Fruit fly (Drosophila melanogaster) whole organism, wandering third instar larva: Measurements from ENCODE around the gene Tusp.

Experiments used
- Abd-B ChIP-seq: fragments of >200 bp; optimal IDR thresholded peaks from 2 replicates; lab custom pipeline; 2017; ENCODE audit warnings: missing biosample characterization, missing genetic modification characterization
- CG9705 ChIP-seq: fragments of 200-800 bp; sonication (Bioruptor generic); optimal IDR thresholded peaks from 2 replicates; lab custom pipeline; 2018; ENCODE audit warnings: missing biosample characterization, mild to moderate bottlenecking, missing genetic modification characterization
- CrebA ChIP-seq: fragments of 200-800 bp; sonication (Bioruptor generic); optimal IDR thresholded peaks from 2 replicates; lab custom pipeline; 2016; ENCODE audit warnings: missing biosample characterization, mild to moderate bottlenecking, missing genetic modification characterization, borderline replicate concordance
- Dif ChIP-seq: fragments of 200-275, 200-300 bp; sonication (Bioruptor generic); optimal IDR thresholded peaks from 2 replicates; lab custom pipeline; 2018; ENCODE audit warnings: missing biosample characterization, missing genetic modification characterization; ENCODE audit not compliant: partially characterized antibody
- GATAd ChIP-seq: sonication (Bioruptor generic); optimal IDR thresholded peaks from 2 replicates; lab custom pipeline; 2016; ENCODE audit warnings: missing biosample characterization, missing genetic modification characterization
- HLH106 ChIP-seq: fragments of 200-800 bp; optimal IDR thresholded peaks from 3 replicates; lab custom pipeline; 2019; ENCODE audit warnings: missing biosample characterization, mild to moderate bottlenecking, missing genetic modification characterization, moderate library complexity
- Hnf4 ChIP-seq: fragments of 200-800 bp; sonication (Bioruptor generic); optimal IDR thresholded peaks from 2 replicates; lab custom pipeline; 2016; ENCODE audit warnings: missing biosample characterization, mild to moderate bottlenecking, missing genetic modification characterization
- Hr78 ChIP-seq: fragments of >200 bp; optimal IDR thresholded peaks from 2 replicates; lab custom pipeline; 2017; ENCODE audit warnings: missing biosample characterization, missing genetic modification characterization
- Hr83 ChIP-seq: fragments of 200-300 bp; sonication (Bioruptor generic); optimal IDR thresholded peaks from 2 replicates; lab custom pipeline; 2016; ENCODE audit warnings: missing biosample characterization, mild to moderate bottlenecking, missing genetic modification characterization, moderate library complexity; ENCODE audit not compliant: poor library complexity, severe bottlenecking
- Mio ChIP-seq: sonication (Bioruptor generic); optimal IDR thresholded peaks from 2 replicates; lab custom pipeline; 2016; ENCODE audit warnings: missing biosample characterization, missing genetic modification characterization
- N ChIP-seq: fragments of >200 bp; optimal IDR thresholded peaks from 2 replicates; lab custom pipeline; 2018; ENCODE audit warnings: missing biosample characterization, missing external identifiers, missing genetic modification characterization
- OdsH ChIP-seq: fragments of 200-800 bp; sonication (Bioruptor generic); optimal IDR thresholded peaks from 2 replicates; lab custom pipeline; 2016; ENCODE audit warnings: missing biosample characterization, mild to moderate bottlenecking, missing genetic modification characterization
- Rel ChIP-seq, 2 experiments: fragments of 200-800 bp; sonication (Bioruptor generic) in 1 of 2; optimal IDR thresholded peaks; 2 replicates in 1 of 2; 3 replicates in 1 of 2; lab custom pipeline; 2016 to 2019; ENCODE audit warnings: mild to moderate bottlenecking in 2 of 2, missing biosample characterization in 2 of 2, missing genetic modification characterization in 2 of 2, moderate library complexity in 1 of 2
- Sp1 ChIP-seq: fragments of 200-800 bp; sonication (Bioruptor generic); optimal IDR thresholded peaks from 3 replicates; lab custom pipeline; 2019; ENCODE audit warnings: missing biosample characterization, mild to moderate bottlenecking, missing genetic modification characterization, moderate library complexity
- Vsx2 ChIP-seq: fragments of 200-300, 225-300 bp; sonication (Bioruptor generic); optimal IDR thresholded peaks from 2 replicates; lab custom pipeline; 2018; ENCODE audit warnings: missing biosample characterization, missing genetic modification characterization; ENCODE audit not compliant: partially characterized antibody
- br ChIP-seq: fragments of 200-800 bp; sonication (Bioruptor generic); optimal IDR thresholded peaks from 2 replicates; lab custom pipeline; 2016; ENCODE audit warnings: missing biosample characterization, missing genetic modification characterization
- dl ChIP-seq, 2 experiments: fragments of 175-275, 200-275 bp in 1 of 2; fragments of 200-275 bp in 1 of 2; sonication (Bioruptor generic); optimal IDR thresholded peaks; lab custom pipeline; 2018; ENCODE audit warnings: mild to moderate bottlenecking in 2 of 2, missing biosample characterization in 2 of 2, missing genetic modification characterization in 2 of 2, moderate library complexity in 2 of 2; ENCODE audit not compliant: partially characterized antibody in 2 of 2, insufficient read depth in 1 of 2
- dmrt93B ChIP-seq: fragments of 200-800 bp; sonication (Bioruptor generic); optimal IDR thresholded peaks from 2 replicates; lab custom pipeline; 2018; ENCODE audit warnings: missing biosample characterization, mild to moderate bottlenecking, missing genetic modification characterization
- dsf ChIP-seq: sonication (Bioruptor generic); optimal IDR thresholded peaks from 2 replicates; lab custom pipeline; 2016; ENCODE audit warnings: missing biosample characterization, missing genetic modification characterization, borderline replicate concordance
- ey ChIP-seq: fragments of 200-800 bp; sonication (Bioruptor generic); optimal IDR thresholded peaks from 2 replicates; lab custom pipeline; 2016; ENCODE audit warnings: missing biosample characterization, missing genetic modification characterization
- foxo ChIP-seq, 2 experiments: fragments of 200-800 bp; sonication (Bioruptor generic); optimal IDR thresholded peaks; 2 replicates in 1 of 2; 3 replicates in 1 of 2; lab custom pipeline; 2016 to 2017; ENCODE audit warnings: missing biosample characterization in 2 of 2, missing genetic modification characterization in 2 of 2
- fru ChIP-seq: fragments of 200-800 bp; sonication (Bioruptor generic); optimal IDR thresholded peaks from 3 replicates; lab custom pipeline; 2016; ENCODE audit warnings: missing biosample characterization, mild to moderate bottlenecking, missing genetic modification characterization
- h ChIP-seq: fragments of 200-800 bp; sonication (Bioruptor generic); optimal IDR thresholded peaks from 3 replicates; lab custom pipeline; 2016; ENCODE audit warnings: missing biosample characterization, mild to moderate bottlenecking, missing genetic modification characterization
- jim ChIP-seq: fragments of 175-275, 200-325 bp; sonication (Bioruptor generic); optimal IDR thresholded peaks from 2 replicates; lab custom pipeline; 2016; ENCODE audit warnings: missing biosample characterization, mild to moderate bottlenecking, missing genetic modification characterization
- lola ChIP-seq: fragments of >200 bp; optimal IDR thresholded peaks from 2 replicates; lab custom pipeline; 2017; ENCODE audit warnings: missing biosample characterization, missing genetic modification characterization
- pan ChIP-seq: fragments of >200 bp; optimal IDR thresholded peaks from 2 replicates; lab custom pipeline; 2017
- psq ChIP-seq: fragments of 200-800 bp; sonication (Bioruptor generic); optimal IDR thresholded peaks from 3 replicates; lab custom pipeline; 2017; ENCODE audit warnings: missing biosample characterization, mild to moderate bottlenecking, missing genetic modification characterization, moderate library complexity
- sage ChIP-seq: fragments of 200-800 bp; sonication (Bioruptor generic); optimal IDR thresholded peaks from 2 replicates; lab custom pipeline; 2016; ENCODE audit warnings: missing biosample characterization, mild to moderate bottlenecking, missing genetic modification characterization
- sv ChIP-seq: fragments of 200-800 bp; sonication (Bioruptor generic); optimal IDR thresholded peaks from 3 replicates; lab custom pipeline; 2016; ENCODE audit warnings: missing biosample characterization, missing genetic modification characterization
- usp ChIP-seq: fragments of >200 bp; optimal IDR thresholded peaks from 2 replicates; lab custom pipeline; 2017; ENCODE audit warnings: missing biosample characterization, missing genetic modification characterization
- woc ChIP-seq: sonication (Bioruptor generic); optimal IDR thresholded peaks from 2 replicates; lab custom pipeline; 2016; ENCODE audit warnings: missing biosample characterization, mild to moderate bottlenecking, missing genetic modification characterization

Tusp gene

DNA sequence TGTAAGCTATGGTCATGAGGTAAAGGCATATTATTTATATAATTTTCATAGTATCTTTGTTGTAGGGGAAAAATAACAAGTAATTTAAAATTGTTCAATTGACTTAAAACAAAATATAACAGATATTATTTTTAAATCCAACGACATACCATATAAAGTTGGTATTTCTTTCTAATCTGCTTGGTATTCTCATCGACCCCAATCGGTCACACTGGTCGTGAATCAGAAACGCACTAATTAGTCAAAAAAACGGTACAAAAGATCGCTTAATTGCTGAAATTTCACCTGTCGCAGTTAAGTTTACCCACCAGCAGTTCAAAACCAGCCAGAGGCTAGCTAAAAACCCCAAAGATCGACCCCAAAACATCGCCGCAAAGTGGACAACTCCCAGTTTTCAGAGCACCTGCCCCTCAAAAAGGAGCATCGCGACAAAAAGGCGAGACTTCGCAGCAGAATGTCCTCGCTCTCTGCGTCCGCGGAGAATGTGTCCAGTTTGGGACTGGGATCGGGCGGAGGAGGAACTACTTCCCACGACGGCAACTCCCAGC is 25.0 kb upstream of the Tusp start, which contains the start of gene pins:
pins (plus strand) TSS at position 207 of the 548 bp plus-strand sequence.
- TF ChIP-seq usp (GFP tag; lab: Kevin White, UChicago) (no peak), dmrt93B (GFP tag; lab: Kevin White, UChicago) (no peak), Hr78 (GFP tag; lab: Kevin White, UChicago) (no peak), sv (GFP tag; lab: Kevin White, UChicago) (no peak)

DNA sequence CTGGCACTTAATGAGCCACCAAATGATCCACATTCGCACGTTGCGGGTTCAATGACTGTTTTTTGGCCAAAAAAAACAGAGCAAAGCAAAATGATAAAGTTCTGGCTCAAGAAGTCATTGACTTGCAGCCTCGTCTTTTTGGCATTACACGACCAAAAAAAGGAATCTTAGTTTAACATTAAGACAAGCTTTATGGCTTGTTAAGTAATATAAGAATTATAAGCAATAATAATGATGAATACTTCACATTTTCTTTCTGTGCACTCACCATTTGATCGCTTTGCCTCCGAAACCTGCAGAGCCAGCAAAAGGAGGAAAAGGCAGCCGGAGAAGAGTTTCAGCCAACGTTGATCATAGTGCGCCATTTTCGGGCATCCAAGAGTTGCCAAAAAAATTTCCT is 14.5 kb upstream of the Tusp start:
- TF ChIP-seq CG9705 (peak; percentile 27), fru (GFP tag; lab: Kevin White, UChicago) (peak; percentile 60), Mio (GFP tag; lab: Kevin White, UChicago) (no peak), br (GFP tag; lab: Kevin White, UChicago) (peak; percentile 66), woc (GFP tag; lab: Kevin White, UChicago) (peak; percentile 47), HLH106 (tag; lab: Kevin White, UChicago) (peak; percentile 67), N (GFP tag; lab: Kevin White, UChicago) (no peak), sage (peak; percentile 35), dmrt93B (GFP tag; lab: Kevin White, UChicago) (no peak), dsf (GFP tag; lab: Kevin White, UChicago) (no peak), OdsH (peak; percentile 43), psq (peak; percentile 71), h (GFP tag; lab: Kevin White, UChicago) (peak; percentile 53), ey (GFP tag; lab: Kevin White, UChicago) (peak; percentile 52), Sp1 (GFP tag; lab: Kevin White, UChicago) (peak; percentile 69), dl (GFP tag; optimal IDR thresholded peaks at IDR 0.05; lab: Kevin White, UChicago; ENCODE audit: insufficient read depth in 1 of 2, partially characterized antibody in 2 of 2) (no peak), Rel (GFP tag; optimal IDR thresholded peaks at IDR 0.05; lab: Kevin White, UChicago) (no peak), Rel (tag; optimal IDR thresholded peaks at IDR 0.05; lab: Kevin White, UChicago) (peak; percentile 6), Hr83 (no peak), foxo (GFP tag; optimal IDR thresholded peaks at IDR 0.05; lab: Kevin White, UChicago) (peak in 1 of 2 experiments; percentile 65)

DNA sequence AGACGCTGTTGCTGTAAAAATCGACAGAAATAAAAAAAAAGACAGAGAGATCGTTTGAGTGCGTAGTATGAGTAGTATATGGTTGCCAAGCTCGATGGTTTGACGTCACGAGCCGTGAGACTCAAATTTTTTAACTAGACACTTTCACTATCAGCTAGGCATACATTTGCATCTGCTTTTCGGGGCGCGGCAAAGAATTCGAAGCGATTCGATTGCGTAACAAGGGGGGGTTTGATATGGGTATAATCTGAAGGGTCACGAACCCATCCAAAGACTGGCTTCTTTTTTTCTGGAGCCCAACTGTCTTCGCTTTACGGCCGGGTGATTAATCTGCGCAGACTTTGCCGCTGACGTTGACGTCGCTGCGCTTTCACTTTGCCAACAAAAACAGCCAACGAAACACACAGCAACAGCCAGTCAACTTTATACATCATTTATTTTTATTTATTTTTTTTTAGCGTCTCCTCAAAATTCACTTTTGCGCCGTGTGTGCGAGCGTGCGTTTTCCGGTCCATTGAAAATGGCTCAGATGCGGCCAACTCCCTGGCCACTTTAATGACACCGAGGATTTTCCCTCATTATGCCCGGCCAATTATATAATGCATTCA is 14.0 kb upstream of the Tusp start:
- TF ChIP-seq Sp1 (GFP tag; lab: Kevin White, UChicago) = no peak
- TF ChIP-seq OdsH = no peak
- no peak for TF ChIP-seq Abd-B (GFP tag; lab: Kevin White, UChicago)
- TF ChIP-seq CrebA (GFP tag; lab: Kevin White, UChicago) = no peak
- no peak for TF ChIP-seq GATAd (GFP tag; lab: Kevin White, UChicago)
- TF ChIP-seq usp (GFP tag; lab: Kevin White, UChicago) = no peak
- TF ChIP-seq br (GFP tag; lab: Kevin White, UChicago) = no peak
- no peak for TF ChIP-seq Hr83

DNA sequence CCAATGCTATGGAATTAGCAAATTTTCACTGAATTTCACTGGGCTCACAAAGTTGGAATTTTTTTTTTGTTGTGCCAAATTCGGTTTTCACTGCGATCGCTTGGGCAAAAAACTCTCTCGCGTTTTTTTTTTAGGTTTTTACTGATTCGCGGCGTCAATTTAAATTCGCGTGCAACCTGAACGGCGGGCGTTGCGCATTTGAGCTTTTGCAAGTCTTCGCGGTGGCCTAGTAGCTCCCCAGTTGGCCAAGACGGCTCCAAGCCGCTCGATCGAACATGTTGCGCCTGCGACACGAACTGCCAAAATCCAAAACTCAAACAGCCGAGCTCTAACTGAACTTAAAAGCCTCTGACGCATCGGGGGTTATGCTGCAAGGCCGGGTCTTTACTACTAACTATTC is 11.7 kb upstream of the Tusp start, which contains the start of gene CG5639:
CG5639 (minus strand) TSS at position 152 of the 400 bp plus-strand sequence.
- TF ChIP-seq pan (lab: Kevin White, UChicago) (no peak), Vsx2 (GFP tag; lab: Kevin White, UChicago) (no peak), Mio (GFP tag; lab: Kevin White, UChicago) (no peak), Dif (GFP tag; lab: Kevin White, UChicago) (no peak), CrebA (GFP tag; lab: Kevin White, UChicago) (no peak), br (GFP tag; lab: Kevin White, UChicago) (no peak), dmrt93B (GFP tag; lab: Kevin White, UChicago) (no peak), psq (no peak), HLH106 (tag; lab: Kevin White, UChicago) (no peak), lola (GFP tag; lab: Kevin White, UChicago) (no peak), foxo (GFP tag; optimal IDR thresholded peaks at IDR 0.05; lab: Kevin White, UChicago) (no peak), jim (no peak), OdsH (no peak), Hnf4 (GFP tag; lab: Kevin White, UChicago) (no peak), Hr83 (no peak), N (GFP tag; lab: Kevin White, UChicago) (no peak), dsf (GFP tag; lab: Kevin White, UChicago) (no peak), woc (GFP tag; lab: Kevin White, UChicago) (no peak)
